Fruit fly (Drosophila melanogaster) whole organism, pupa: ENCODE data around the gene CG8927.

Source experiments
- CG10348 ChIP-seq: fragments of 200-800 bp; sonication (Bioruptor generic); IDR thresholded peaks from 2 replicates; pipeline ENCODE4 v1.3.6; 2022; ENCODE audit warnings: missing biosample characterization, missing genetic modification characterization
- CG12605 ChIP-seq: fragments of 200-800 bp; sonication (Bioruptor generic); IDR thresholded peaks from 2 replicates; pipeline ENCODE4 v1.3.6; 2022; ENCODE audit warnings: missing biosample characterization, missing genetic modification characterization
- CG13204 ChIP-seq: fragments of 200-800 bp; sonication (Bioruptor generic); optimal IDR thresholded peaks from 2 replicates; lab custom pipeline; 2018; ENCODE audit warnings: missing biosample characterization, mild to moderate bottlenecking, missing genetic modification characterization, moderate library complexity
- CG15710 ChIP-seq: fragments of 200-800 bp; sonication (Bioruptor generic); optimal IDR thresholded peaks from 2 replicates; lab custom pipeline; 2018; ENCODE audit warnings: missing biosample characterization, mild to moderate bottlenecking, missing genetic modification characterization, moderate library complexity
- CG32121 ChIP-seq: fragments of 200-800 bp; sonication (Bioruptor generic); IDR thresholded peaks from 2 replicates; pipeline ENCODE4 v1.3.6; 2022; ENCODE audit warnings: missing biosample characterization, missing genetic modification characterization
- CG34367 ChIP-seq: fragments of 200-800 bp; sonication (Bioruptor generic); optimal IDR thresholded peaks from 2 replicates; lab custom pipeline; 2018; ENCODE audit warnings: missing biosample characterization, mild to moderate bottlenecking, missing genetic modification characterization
- CG4496 ChIP-seq: fragments of 200-800 bp; sonication (Bioruptor generic); IDR thresholded peaks from 3 replicates; pipeline ENCODE4 v1.3.6; 2022; ENCODE audit warnings: missing biosample characterization, missing genetic modification characterization
- EcR ChIP-seq: fragments of 200-800 bp; sonication (Bioruptor generic); optimal IDR thresholded peaks from 3 replicates; lab custom pipeline; 2019; ENCODE audit warnings: missing biosample characterization, missing genetic modification characterization, mild to moderate bottlenecking, moderate library complexity, missing genetic modification reagents
- Pif1A ChIP-seq: fragments of 200-800 bp; sonication (Bioruptor generic); optimal IDR thresholded peaks from 3 replicates; lab custom pipeline; 2016; ENCODE audit warnings: missing biosample characterization, missing genetic modification characterization
- Pif1B ChIP-seq: fragments of 200-800 bp; sonication (Bioruptor generic); optimal IDR thresholded peaks from 3 replicates; lab custom pipeline; 2016; ENCODE audit warnings: missing biosample characterization, missing genetic modification characterization
- Snoo ChIP-seq: fragments of 200-800 bp; sonication (Bioruptor generic); optimal IDR thresholded peaks from 3 replicates; lab custom pipeline; 2017; ENCODE audit warnings: missing biosample characterization, mild to moderate bottlenecking, missing genetic modification characterization, inconsistent platforms

DNA sequence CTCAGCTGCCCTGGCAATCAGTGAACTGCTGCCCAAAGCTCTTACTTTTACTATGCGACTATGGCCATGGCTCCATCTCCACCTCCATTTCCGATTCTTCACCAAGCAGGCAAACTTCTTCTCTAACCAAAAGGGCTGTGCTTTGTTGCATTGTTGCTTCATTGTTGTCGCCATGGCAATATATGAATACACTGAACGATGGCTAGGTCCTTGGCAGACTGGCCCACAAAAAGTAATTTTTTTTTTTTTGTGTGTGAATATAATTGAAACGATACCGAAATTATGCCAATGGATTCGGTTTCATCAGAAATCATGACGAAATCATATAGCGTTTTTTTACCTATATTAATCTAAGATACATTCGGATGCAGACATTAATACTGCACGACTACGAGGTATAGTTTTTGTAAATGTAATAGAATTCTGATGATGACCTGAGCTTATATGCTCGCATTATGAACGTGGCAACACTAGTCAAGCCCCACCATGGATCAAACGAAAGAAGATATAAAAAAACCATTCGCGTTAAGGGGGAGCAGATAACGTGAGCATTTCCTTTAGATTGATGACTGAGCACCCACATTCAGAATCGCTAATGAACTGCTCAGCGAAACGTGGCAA lies 39.3 kb downstream of the CG8927 start:
- TF ChIP-seq CG34367 (tag; lab: Kevin White, UChicago) (no peak), CG12605 (GFP tag; lab: Robert Waterston, UW) (no peak), CG32121 (no peak), CG13204 (GFP tag; lab: Kevin White, UChicago) (no peak), EcR (GFP tag; lab: Kevin White, UChicago) (no peak), CG10348 (no peak), Snoo (no peak), CG15710 (tag; lab: Kevin White, UChicago) (no peak), CG4496 (GFP tag; lab: Robert Waterston, UW) (no peak), Pif1A (GFP tag; lab: Kevin White, UChicago) (no peak), Pif1B (GFP tag; lab: Kevin White, UChicago) (no peak)
